Fruit fly (Drosophila melanogaster): ENCODE measurements around the gene RYa-R.
A peak's percentile ranks its signal among the peaks of the same experiment; 100 is the strongest.

Gene RYa-R

dm6 chr3R:26953478-26953874, 43.3 kb upstream of the RYa-R start (continued):
- TF ChIP-seq Lhr (GFP tag; optimal IDR thresholded peaks at IDR 0.05), result no peak
- TF ChIP-seq NfI (GFP tag; optimal IDR thresholded peaks at IDR 0.05), result peak; percentile 19
- TF ChIP-seq Sry-β (GFP tag; optimal IDR thresholded peaks at IDR 0.05), result no peak
- TF ChIP-seq en (GFP tag; optimal IDR thresholded peaks at IDR 0.05), result peak; percentile 8
- TF ChIP-seq Sox102F (GFP tag; optimal IDR thresholded peaks at IDR 0.05), result peak; percentile 63
- peak; percentile 31 for TF ChIP-seq fd3F (GFP tag; optimal IDR thresholded peaks at IDR 0.05)
- peak; percentile 9 for TF ChIP-seq CG33213 (GFP tag; optimal IDR thresholded peaks at IDR 0.05)
- TF ChIP-seq CG7372 (GFP tag; IDR thresholded peaks at IDR 0.05), result no peak
- TF ChIP-seq fd96Cb (tag; optimal IDR thresholded peaks at IDR 0.05), result peak; percentile 28
- no peak for TF ChIP-seq zen (tag; optimal IDR thresholded peaks at IDR 0.05)
- TF ChIP-seq pho (GFP tag; optimal IDR thresholded peaks at IDR 0.05), result peak; percentile 64

- peak; percentile 81 for TF ChIP-seq Med (GFP tag)
- no peak for TF ChIP-seq Taf1 (GFP tag; IDR thresholded peaks at IDR 0.05)
- no peak for TF ChIP-seq slou (GFP tag; optimal IDR thresholded peaks at IDR 0.05)
- TF ChIP-seq CG17361 (GFP tag; IDR thresholded peaks at IDR 0.05), result peak; percentile 70
- TF ChIP-seq CG10147 (GFP tag; optimal IDR thresholded peaks at IDR 0.05), result peak; percentile 50
- peak; percentile 11 for TF ChIP-seq CG9797 (GFP tag; optimal IDR thresholded peaks at IDR 0.05)
- TF ChIP-seq CG12071 (GFP tag; optimal IDR thresholded peaks at IDR 0.05), result peak; percentile 36
- peak; percentile 42 for TF ChIP-seq CG13123 (GFP tag; optimal IDR thresholded peaks at IDR 0.05)
- TF ChIP-seq Dbx (GFP tag; IDR thresholded peaks at IDR 0.05), result peak; percentile 62; the same call in 1 of the 3 replicates
- TF ChIP-seq peb (GFP tag; IDR thresholded peaks at IDR 0.05), result peak; percentile 58; the same call in 1 of the 2 replicates
- TF ChIP-seq exex (tag; optimal IDR thresholded peaks at IDR 0.05), result peak; percentile 23
- peak; percentile 54; the same call in 1 of the 2 replicates for TF ChIP-seq Oaz (GFP tag; IDR thresholded peaks at IDR 0.05)
- TF ChIP-seq CG9817 (tag; optimal IDR thresholded peaks at IDR 0.05), result peak; percentile 23
- TF ChIP-seq ewg (GFP tag; optimal IDR thresholded peaks at IDR 0.05), result peak; percentile 66
- peak; percentile 39 for TF ChIP-seq Ravus (GFP tag; IDR thresholded peaks at IDR 0.05)
- no peak for TF ChIP-seq hkb (optimal IDR thresholded peaks at IDR 0.05)
- TF ChIP-seq hkb (GFP tag; IDR thresholded peaks at IDR 0.05), result peak; percentile 86
- TF ChIP-seq CG32767 (GFP tag; IDR thresholded peaks at IDR 0.05), result peak; percentile 53; the same call in 1 of the 2 replicates
- TF ChIP-seq CG13775 (GFP tag; optimal IDR thresholded peaks at IDR 0.05), result peak; percentile 54
- peak; percentile 85 for TF ChIP-seq CG5953 (GFP tag; IDR thresholded peaks at IDR 0.05)
- TF ChIP-seq CG11723 (GFP tag; optimal IDR thresholded peaks at IDR 0.05), result peak; percentile 22
- peak; percentile 80 for TF ChIP-seq Ssrp (tag; optimal IDR thresholded peaks at IDR 0.05)
- TF ChIP-seq fd3F (GFP tag; optimal IDR thresholded peaks at IDR 0.05), result peak; percentile 61
- no peak for TF ChIP-seq CG13894 (tag; optimal IDR thresholded peaks at IDR 0.05)
- no peak for TF ChIP-seq B-H2 (GFP tag; optimal IDR thresholded peaks at IDR 0.05)
- TF ChIP-seq CG4707 (GFP tag; optimal IDR thresholded peaks at IDR 0.05), result peak; percentile 43
- TF ChIP-seq bigmax (GFP tag; optimal IDR thresholded peaks at IDR 0.05), result no peak
- TF ChIP-seq CG10209 (GFP tag; optimal IDR thresholded peaks at IDR 0.05), result peak; percentile 79
- TF ChIP-seq fu2 (GFP tag; optimal IDR thresholded peaks at IDR 0.05), result no peak
- no peak for TF ChIP-seq NC2α (GFP tag; optimal IDR thresholded peaks at IDR 0.05)
- peak; percentile 34 for TF ChIP-seq CG31388 (GFP tag; optimal IDR thresholded peaks at IDR 0.05)
- no peak for TF ChIP-seq Fer2 (tag; optimal IDR thresholded peaks at IDR 0.05)
- peak; percentile 81 for TF ChIP-seq CG31441 (GFP tag; IDR thresholded peaks at IDR 0.05)
- TF ChIP-seq Lpt (GFP tag; optimal IDR thresholded peaks at IDR 0.05), result no peak
- peak; percentile 80 for TF ChIP-seq corto (GFP tag; optimal IDR thresholded peaks at IDR 0.05)
- TF ChIP-seq tap (tag; optimal IDR thresholded peaks at IDR 0.05), result peak; percentile 66
- peak; percentile 5 for TF ChIP-seq Dip3 (GFP tag; optimal IDR thresholded peaks at IDR 0.05)
- TF ChIP-seq Ets65A (GFP tag), result peak; percentile 82
- TF ChIP-seq HmgZ (tag; optimal IDR thresholded peaks at IDR 0.05), result peak; percentile 23
Measured at dm6 chr3R:26954020-26954672, 42.6 kb upstream of the RYa-R start.

Data from whole organism, embryonic.